Worm (Caenorhabditis elegans) whole organism, mixed stage, embryonic: ENCODE measurements around the gene madf-4.

Experiments used
- M03D4.4 ChIP-seq: sonication (generic microtip); optimal IDR thresholded peaks from 2 replicates; lab custom pipeline; 2017; ENCODE audit warnings: mild to moderate bottlenecking, missing genetic modification characterization, missing compliant biosample characterization
- bed-3 ChIP-seq: fragments of 200-800 bp; sonication (Bioruptor generic); optimal IDR thresholded peaks from 3 replicates; lab custom pipeline; 2018; ENCODE audit warnings: mild to moderate bottlenecking, missing genetic modification characterization, moderate library complexity, missing compliant biosample characterization
- blmp-1 ChIP-seq: fragments of 150-350 bp; optimal IDR thresholded peaks from 2 replicates; lab custom pipeline; 2014; ENCODE audit warnings: missing biosample characterization, missing genetic modification characterization
- ceh-39 ChIP-seq: fragments of 150-350 bp; optimal IDR thresholded peaks from 2 replicates; lab custom pipeline; 2014; ENCODE audit warnings: missing biosample characterization, missing genetic modification characterization
- ceh-43 ChIP-seq: fragments of 200-800 bp; sonication (Bioruptor generic); optimal IDR thresholded peaks from 2 replicates; lab custom pipeline; 2018; ENCODE audit warnings: mild to moderate bottlenecking, missing genetic modification characterization, moderate library complexity, missing compliant biosample characterization
- ceh-83 ChIP-seq: fragments of 200-800 bp; sonication (Bioruptor generic); optimal IDR thresholded peaks from 2 replicates; lab custom pipeline; 2018; ENCODE audit warnings: mild to moderate bottlenecking, missing genetic modification characterization, missing compliant biosample characterization
- ces-1 ChIP-seq: fragments of 150-350 bp; optimal IDR thresholded peaks from 2 replicates; lab custom pipeline; 2014; ENCODE audit warnings: missing biosample characterization, missing genetic modification reagents, missing genetic modification characterization
- cnd-1 ChIP-seq: fragments of 200-800 bp; sonication (Bioruptor generic); optimal IDR thresholded peaks from 2 replicates; lab custom pipeline; 2018; ENCODE audit warnings: mild to moderate bottlenecking, missing genetic modification characterization, missing compliant biosample characterization
- drap-1 ChIP-seq: fragments of 200-800 bp; sonication (Bioruptor generic); optimal IDR thresholded peaks from 3 replicates; lab custom pipeline; 2018; ENCODE audit warnings: mild to moderate bottlenecking, missing genetic modification characterization, missing compliant biosample characterization
- elt-1 ChIP-seq: sonication (generic microtip); optimal IDR thresholded peaks from 2 replicates; lab custom pipeline; 2017; ENCODE audit warnings: missing genetic modification characterization, mild to moderate bottlenecking, missing compliant biosample characterization, antibody characterized with exemption, moderate library complexity, borderline replicate concordance; ENCODE audit not compliant: insufficient read depth
- elt-3 ChIP-seq: fragments of 150-350 bp; optimal IDR thresholded peaks from 2 replicates; lab custom pipeline; 2014; ENCODE audit warnings: missing biosample characterization, missing genetic modification characterization
- flh-1 ChIP-seq: fragments of 200-800 bp; sonication (Bioruptor generic); optimal IDR thresholded peaks from 2 replicates; lab custom pipeline; 2018; ENCODE audit warnings: mild to moderate bottlenecking, missing genetic modification characterization, moderate library complexity, missing compliant biosample characterization
- hlh-1 ChIP-seq: fragments of 150-350 bp; optimal IDR thresholded peaks from 2 replicates; lab custom pipeline; 2014; ENCODE audit warnings: missing biosample characterization, missing genetic modification reagents, missing genetic modification characterization
- lin-13 ChIP-seq: fragments of 150-350 bp; optimal IDR thresholded peaks from 2 replicates; lab custom pipeline; 2014; ENCODE audit warnings: missing biosample characterization, missing genetic modification characterization
- lin-32 ChIP-seq: fragments of 200-800 bp; sonication (Bioruptor generic); optimal IDR thresholded peaks from 2 replicates; lab custom pipeline; 2018; ENCODE audit warnings: mild to moderate bottlenecking, missing genetic modification characterization, missing compliant biosample characterization
- lsy-2 ChIP-seq: fragments of 150-350 bp; optimal IDR thresholded peaks from 2 replicates; lab custom pipeline; 2014; ENCODE audit warnings: missing biosample characterization, missing genetic modification characterization
- mab-5 ChIP-seq: fragments of 150-350 bp; optimal IDR thresholded peaks from 2 replicates; lab custom pipeline; 2014; ENCODE audit warnings: missing biosample characterization, missing genetic modification characterization
- mep-1 ChIP-seq: fragments of 150-350 bp; optimal IDR thresholded peaks from 2 replicates; lab custom pipeline; 2017; ENCODE audit warnings: missing biosample characterization, missing genetic modification reagents, missing genetic modification characterization, inconsistent platforms
- mls-2 ChIP-seq: sonication (generic microtip); optimal IDR thresholded peaks from 2 replicates; lab custom pipeline; 2016; ENCODE audit warnings: mild to moderate bottlenecking, missing genetic modification characterization, moderate library complexity, missing compliant biosample characterization
- nhr-12 ChIP-seq: fragments of 150-350 bp; optimal IDR thresholded peaks from 2 replicates; lab custom pipeline; 2014; ENCODE audit warnings: missing biosample characterization, missing genetic modification characterization
- nhr-2 ChIP-seq: fragments of 150-350 bp; optimal IDR thresholded peaks from 2 replicates; lab custom pipeline; 2014; ENCODE audit warnings: missing biosample characterization, missing genetic modification characterization
- nhr-237 ChIP-seq: fragments of 150-350 bp; optimal IDR thresholded peaks from 2 replicates; lab custom pipeline; 2014; ENCODE audit warnings: missing biosample characterization, missing genetic modification characterization
- nhr-28 ChIP-seq: fragments of 150-350 bp; optimal IDR thresholded peaks from 2 replicates; lab custom pipeline; 2014; ENCODE audit warnings: missing biosample characterization, missing genetic modification characterization
- nhr-76 ChIP-seq: sonication (generic microtip); optimal IDR thresholded peaks from 2 replicates; lab custom pipeline; 2017; ENCODE audit warnings: missing biosample characterization, missing genetic modification characterization
- pha-4 ChIP-seq: fragments of 150-350 bp; optimal IDR thresholded peaks from 2 replicates; lab custom pipeline; 2018; ENCODE audit warnings: missing biosample characterization, missing genetic modification reagents, missing genetic modification characterization
- sem-2 ChIP-seq: fragments of 200-800 bp; sonication (Bioruptor generic); optimal IDR thresholded peaks from 2 replicates; lab custom pipeline; 2018; ENCODE audit warnings: mild to moderate bottlenecking, missing genetic modification characterization, missing compliant biosample characterization
- snpc-4 ChIP-seq: fragments of 150-350 bp; optimal IDR thresholded peaks from 2 replicates; lab custom pipeline; 2014; ENCODE audit warnings: missing biosample characterization, missing genetic modification characterization
- sptf-1 ChIP-seq: sonication (generic microtip); optimal IDR thresholded peaks from 2 replicates; lab custom pipeline; 2017; ENCODE audit warnings: mild to moderate bottlenecking, missing genetic modification characterization, moderate library complexity, missing compliant biosample characterization
- tbx-8 ChIP-seq: fragments of 200-800 bp; sonication (Bioruptor generic); optimal IDR thresholded peaks from 2 replicates; lab custom pipeline; 2018; ENCODE audit warnings: mild to moderate bottlenecking, missing genetic modification characterization, moderate library complexity, missing compliant biosample characterization
- unc-120 ChIP-seq: sonication (generic microtip); optimal IDR thresholded peaks from 2 replicates; lab custom pipeline; 2017; ENCODE audit warnings: missing genetic modification characterization, missing compliant biosample characterization; ENCODE audit not compliant: poor library complexity, severe bottlenecking
- unc-39 ChIP-seq: fragments of 150-350 bp; optimal IDR thresholded peaks from 2 replicates; lab custom pipeline; 2014; ENCODE audit warnings: missing biosample characterization, missing genetic modification characterization
- unc-62 ChIP-seq: fragments of 150-350 bp; optimal IDR thresholded peaks from 2 replicates; lab custom pipeline; 2014; ENCODE audit warnings: missing biosample characterization, missing genetic modification reagents, missing genetic modification characterization
- zip-8 ChIP-seq: fragments of 150-350 bp; optimal IDR thresholded peaks from 2 replicates; lab custom pipeline; 2014; ENCODE audit warnings: missing biosample characterization, missing genetic modification characterization
- ztf-11 ChIP-seq: fragments of 150-350 bp; optimal IDR thresholded peaks from 2 replicates; lab custom pipeline; 2014; ENCODE audit warnings: missing biosample characterization, missing genetic modification characterization

Gene madf-4

DNA sequence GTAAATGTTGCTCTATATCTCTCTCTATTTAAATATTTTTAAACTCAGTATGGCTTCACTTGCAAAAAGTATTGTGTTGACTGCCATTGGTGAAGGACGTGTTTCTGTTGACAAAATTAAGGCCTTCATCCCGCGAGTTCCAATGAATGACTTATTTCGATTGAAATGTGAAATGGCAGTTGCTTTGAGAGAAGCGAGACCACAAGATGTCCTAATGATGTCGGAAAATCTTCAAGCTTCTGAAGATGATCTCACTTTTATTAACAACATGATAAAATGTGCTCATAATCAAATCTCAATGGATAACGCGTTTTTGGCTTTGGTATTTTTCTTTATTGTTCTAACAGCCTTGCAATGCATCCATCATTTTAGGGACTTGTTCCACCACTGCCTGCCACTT, 41.0 kb downstream of the madf-4 start, which contains the start of gene ceh-75:
Gene ceh-75, plus strand, starts transcription at position 50 of the 400 bp plus-strand sequence.
- no peak for TF ChIP-seq ceh-39
- no peak for TF ChIP-seq drap-1 (GFP tag; lab: Kevin White, UChicago)
- no peak for TF ChIP-seq zip-8 (tag; lab: Kevin White, UChicago)
- no peak for TF ChIP-seq nhr-76
- no peak for TF ChIP-seq lsy-2
- TF ChIP-seq lin-32 (GFP tag; lab: Kevin White, UChicago): no peak
- TF ChIP-seq mls-2 (tag; lab: Kevin White, UChicago): no peak
- no peak for TF ChIP-seq nhr-28
- TF ChIP-seq elt-3 (tag; lab: Kevin White, UChicago): no peak
- TF ChIP-seq mab-5 (tag; lab: Kevin White, UChicago): no peak
- no peak for TF ChIP-seq ces-1 (GFP tag; lab: Kevin White, UChicago)
- no peak for TF ChIP-seq unc-120 (tag; lab: Kevin White, UChicago)
- no peak for TF ChIP-seq ceh-43 (GFP tag; lab: Kevin White, UChicago)
- no peak for TF ChIP-seq cnd-1 (tag; lab: Kevin White, UChicago)

DNA sequence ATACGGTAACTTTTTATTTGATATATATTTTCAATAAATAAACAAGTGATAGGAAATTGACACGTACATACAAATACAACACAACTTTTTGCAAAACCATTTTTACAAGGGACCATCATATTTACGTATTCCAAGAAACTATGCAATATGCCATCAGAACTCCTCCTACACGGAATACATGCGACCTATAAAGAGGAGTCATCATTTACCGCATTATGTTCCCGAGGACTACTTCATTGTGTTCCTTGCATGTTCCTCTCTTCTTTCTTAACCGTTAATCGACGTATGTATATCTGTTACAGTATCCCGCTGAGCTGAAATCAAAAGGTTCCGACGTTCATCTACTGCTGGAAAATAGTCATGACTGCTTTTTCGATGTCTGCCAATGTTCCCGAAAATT, 43.9 kb downstream of the madf-4 start, which contains the start of gene C50H2.5:
Gene C50H2.5, plus strand, starts transcription at position 301 of the 400 bp plus-strand sequence.
- no peak for TF ChIP-seq M03D4.4 (tag; lab: Kevin White, UChicago)
- TF ChIP-seq snpc-4 (tag; lab: Kevin White, UChicago): no peak
- TF ChIP-seq elt-3 (tag; lab: Kevin White, UChicago): no peak
- TF ChIP-seq mab-5 (tag; lab: Kevin White, UChicago): no peak
- TF ChIP-seq nhr-12: no peak
- TF ChIP-seq flh-1 (GFP tag; lab: Kevin White, UChicago): no peak

DNA sequence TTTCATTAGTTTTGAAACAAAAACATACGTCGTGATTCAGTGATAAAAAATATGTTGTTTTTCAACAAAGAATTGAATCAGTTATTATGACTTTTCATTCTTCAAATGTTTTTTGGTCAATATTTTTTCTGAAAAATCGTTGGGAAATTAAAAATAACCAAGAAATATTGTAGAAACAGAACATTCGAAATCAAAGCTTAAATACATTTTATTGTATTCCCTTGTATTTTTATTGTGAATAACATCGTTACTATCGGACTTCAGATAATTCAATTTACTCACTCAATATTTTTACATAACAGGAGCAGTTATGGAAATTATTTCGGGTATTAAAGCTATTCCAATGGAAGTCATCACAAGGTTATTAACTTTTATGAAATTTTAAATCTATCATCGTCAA, 45.6 kb downstream of the madf-4 start, which contains the start of gene C50H2.4:
Gene C50H2.4, plus strand, starts transcription at position 301 of the 400 bp plus-strand sequence.
- TF ChIP-seq M03D4.4 (tag; lab: Kevin White, UChicago) (no peak), pha-4 (tag; lab: Kevin White, UChicago) (no peak), elt-3 (tag; lab: Kevin White, UChicago) (no peak), lin-32 (GFP tag; lab: Kevin White, UChicago) (no peak), elt-1 (no peak), ceh-43 (GFP tag; lab: Kevin White, UChicago) (no peak), snpc-4 (tag; lab: Kevin White, UChicago) (no peak), mab-5 (tag; lab: Kevin White, UChicago) (no peak), ces-1 (GFP tag; lab: Kevin White, UChicago) (no peak), sptf-1 (no peak)

DNA sequence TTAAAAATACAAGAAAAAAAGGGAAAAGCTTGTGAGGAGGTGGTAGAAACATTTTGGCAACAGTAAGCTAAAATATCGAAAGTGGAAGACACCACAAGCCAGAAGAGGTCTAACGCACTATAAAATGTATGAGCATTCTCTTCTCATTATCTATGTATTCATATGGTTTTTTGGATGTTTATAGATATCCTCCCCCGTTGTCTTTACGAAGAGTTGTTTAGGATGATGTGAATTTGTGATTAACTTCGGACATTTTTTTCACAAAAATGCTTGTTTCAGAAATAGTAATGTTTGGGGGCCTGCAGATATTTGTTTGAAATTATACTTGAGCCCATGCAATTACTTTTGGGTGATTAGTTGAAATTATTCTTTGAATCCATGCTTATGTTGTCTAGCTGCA, 47.3 kb downstream of the madf-4 start, which contains the start of gene mec-9:
Gene mec-9, minus strand, starts transcription at position 101 of the 400 bp plus-strand sequence.
- TF ChIP-seq unc-62 (no peak), mab-5 (tag; lab: Kevin White, UChicago) (no peak), lin-32 (GFP tag; lab: Kevin White, UChicago) (no peak), nhr-76 (no peak), nhr-237 (no peak), unc-39 (no peak), hlh-1 (tag; lab: Kevin White, UChicago) (no peak), elt-3 (tag; lab: Kevin White, UChicago) (no peak), nhr-2 (tag; lab: Kevin White, UChicago) (no peak), flh-1 (GFP tag; lab: Kevin White, UChicago) (no peak), bed-3 (GFP tag; lab: Kevin White, UChicago) (no peak), snpc-4 (tag; lab: Kevin White, UChicago) (no peak), nhr-12 (no peak), tbx-8 (GFP tag; lab: Kevin White, UChicago) (no peak), drap-1 (GFP tag; lab: Kevin White, UChicago) (no peak), pha-4 (tag; lab: Kevin White, UChicago) (no peak)

DNA sequence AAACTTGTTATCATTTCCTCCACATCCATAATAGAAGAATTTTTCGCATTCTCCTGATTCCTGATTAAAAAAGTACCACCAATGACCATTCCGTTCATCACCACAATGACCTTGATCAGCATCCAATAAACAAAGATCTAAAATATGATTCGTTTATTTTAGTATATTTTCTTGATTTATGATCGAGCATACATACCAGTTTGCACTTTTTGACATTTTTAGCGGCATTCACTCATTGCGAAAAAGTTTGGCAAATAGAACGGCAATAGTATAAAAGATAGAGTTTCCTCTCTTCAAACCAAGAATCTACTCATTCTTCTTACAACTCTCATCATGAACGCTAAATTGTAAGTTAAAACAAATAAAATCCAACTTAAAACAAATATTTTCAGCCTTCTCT, 48.4 kb downstream of the madf-4 start, which contains the start of gene fipr-10:
Gene fipr-10, plus strand, starts transcription at position 301 of the 400 bp plus-strand sequence.
- no peak for TF ChIP-seq elt-1
- no peak for TF ChIP-seq lsy-2
- no peak for TF ChIP-seq cnd-1 (tag; lab: Kevin White, UChicago)
- TF ChIP-seq drap-1 (GFP tag; lab: Kevin White, UChicago): no peak
- TF ChIP-seq bed-3 (GFP tag; lab: Kevin White, UChicago): no peak
- TF ChIP-seq lin-13 (tag; lab: Kevin White, UChicago): no peak
- no peak for TF ChIP-seq mls-2 (tag; lab: Kevin White, UChicago)
- TF ChIP-seq unc-62: no peak
- no peak for TF ChIP-seq nhr-237
- no peak for TF ChIP-seq sem-2 (GFP tag; lab: Kevin White, UChicago)
- no peak for TF ChIP-seq blmp-1
- no peak for TF ChIP-seq mep-1 (tag; lab: Kevin White, UChicago)
- TF ChIP-seq ceh-83: no peak
- no peak for TF ChIP-seq ztf-11 (tag; lab: Kevin White, UChicago)
- no peak for TF ChIP-seq flh-1 (GFP tag; lab: Kevin White, UChicago)
- TF ChIP-seq hlh-1 (tag; lab: Kevin White, UChicago): no peak
- TF ChIP-seq sptf-1: no peak
- TF ChIP-seq tbx-8 (GFP tag; lab: Kevin White, UChicago): no peak
